Fruit fly (Drosophila melanogaster): ENCODE data around the gene CG14253.

The CG14253 gene

dm6 chr3R:26978241-26978640, at the start of gene CG14253, which contains the start of gene CG46313:
TSS of gene CG14253 (plus strand) at chr3R:26978541.
TSS of gene CG46313 (plus strand) at chr3R:26978541.
- no peak for TF ChIP-seq CTCF (optimal IDR thresholded peaks at IDR 0.05)
- no peak for TF ChIP-seq CG8478 (optimal IDR thresholded peaks at IDR 0.05)

dm6 chr3R:26933885-26934284, 44.5 kb upstream of the CG14253 start:
- no peak for TF ChIP-seq CTCF (optimal IDR thresholded peaks at IDR 0.05)
- no peak for TF ChIP-seq CG8478 (optimal IDR thresholded peaks at IDR 0.05)

- no peak for TF ChIP-seq CG8478 (optimal IDR thresholded peaks at IDR 0.05)
Observed at dm6 chr3R:26934523-26934922, 43.8 kb upstream of the CG14253 start.

dm6 chr3R:26935400-26935799, 42.9 kb upstream of the CG14253 start:
- TF ChIP-seq CTCF (optimal IDR thresholded peaks at IDR 0.05) (no peak), CG8478 (optimal IDR thresholded peaks at IDR 0.05) (no peak)

dm6 chr3R:26936501-26936900, 41.8 kb upstream of the CG14253 start:
- TF ChIP-seq CTCF (optimal IDR thresholded peaks at IDR 0.05) = no peak
- TF ChIP-seq CG8478 (optimal IDR thresholded peaks at IDR 0.05) = no peak

- no peak for TF ChIP-seq CTCF (optimal IDR thresholded peaks at IDR 0.05)
Observed at dm6 chr3R:26937423-26937822, 40.9 kb upstream of the CG14253 start.

- TF ChIP-seq CTCF (optimal IDR thresholded peaks at IDR 0.05) = peak in 1 of 2 experiments; percentile 3
- no peak for TF ChIP-seq CG8478 (optimal IDR thresholded peaks at IDR 0.05)
Observed at dm6 chr3R:26945233-26945632, 33.1 kb upstream of the CG14253 start, which contains the start of gene CG14252. TSS of gene CG14252 (plus strand) at chr3R:26945534.

dm6 chr3R:26947296-26947880, 31.0 kb upstream of the CG14253 start, which contains the start of gene Spag1:
TSS of gene Spag1 (plus strand) at chr3R:26947830.
- no peak for TF ChIP-seq CTCF (optimal IDR thresholded peaks at IDR 0.05)
- no peak for TF ChIP-seq CG8478 (optimal IDR thresholded peaks at IDR 0.05)

- TF ChIP-seq CTCF (optimal IDR thresholded peaks at IDR 0.05) = no peak
- no peak for TF ChIP-seq CG8478 (optimal IDR thresholded peaks at IDR 0.05)
Observed at dm6 chr3R:26952200-26952856, 26.0 kb upstream of the CG14253 start.

- no peak for TF ChIP-seq CTCF (optimal IDR thresholded peaks at IDR 0.05)
- TF ChIP-seq CG8478 (optimal IDR thresholded peaks at IDR 0.05) = no peak
Observed at dm6 chr3R:26952857-26953477, 25.4 kb upstream of the CG14253 start.

dm6 chr3R:26953478-26953874, 24.9 kb upstream of the CG14253 start:
- TF ChIP-seq CTCF (optimal IDR thresholded peaks at IDR 0.05) = no peak
- no peak for TF ChIP-seq CG8478 (optimal IDR thresholded peaks at IDR 0.05)

- TF ChIP-seq CTCF (optimal IDR thresholded peaks at IDR 0.05) (no peak), CG8478 (optimal IDR thresholded peaks at IDR 0.05) (no peak)
Observed at dm6 chr3R:26954020-26954672, 24.2 kb upstream of the CG14253 start.

- TF ChIP-seq CG8478 (optimal IDR thresholded peaks at IDR 0.05) = no peak
- no peak for TF ChIP-seq CTCF (optimal IDR thresholded peaks at IDR 0.05)
Observed at dm6 chr3R:26955527-26955926, 22.8 kb upstream of the CG14253 start.

dm6 chr3R:26956376-26957062, 21.8 kb upstream of the CG14253 start:
- peak; percentile 82 to 83 for TF ChIP-seq CTCF (optimal IDR thresholded peaks at IDR 0.05)
- TF ChIP-seq CG8478 (optimal IDR thresholded peaks at IDR 0.05) = no peak

dm6 chr3R:26957132-26957531, 21.2 kb upstream of the CG14253 start:
- no peak for TF ChIP-seq CTCF (optimal IDR thresholded peaks at IDR 0.05)
- TF ChIP-seq CG8478 (optimal IDR thresholded peaks at IDR 0.05) = no peak

Measured in S2 (cell line).